Worm (Caenorhabditis elegans) whole organism, mixed stage, embryonic: Measurements from ENCODE around the gene EEED8.3.
A peak's percentile ranks its signal among the peaks of the same experiment; 100 is the strongest.

Experiments used
- M03D4.4 ChIP-seq: sonication (generic microtip); optimal IDR thresholded peaks from 2 replicates; lab custom pipeline; 2017; ENCODE audit warnings: mild to moderate bottlenecking, missing genetic modification characterization, missing compliant biosample characterization
- bed-3 ChIP-seq: fragments of 200-800 bp; sonication (Bioruptor generic); optimal IDR thresholded peaks from 3 replicates; lab custom pipeline; 2018; ENCODE audit warnings: mild to moderate bottlenecking, missing genetic modification characterization, moderate library complexity, missing compliant biosample characterization
- blmp-1 ChIP-seq: fragments of 150-350 bp; optimal IDR thresholded peaks from 2 replicates; lab custom pipeline; 2014; ENCODE audit warnings: missing biosample characterization, missing genetic modification characterization
- ceh-39 ChIP-seq: fragments of 150-350 bp; optimal IDR thresholded peaks from 2 replicates; lab custom pipeline; 2014; ENCODE audit warnings: missing biosample characterization, missing genetic modification characterization
- ceh-43 ChIP-seq: fragments of 200-800 bp; sonication (Bioruptor generic); optimal IDR thresholded peaks from 2 replicates; lab custom pipeline; 2018; ENCODE audit warnings: mild to moderate bottlenecking, missing genetic modification characterization, moderate library complexity, missing compliant biosample characterization
- ceh-83 ChIP-seq: fragments of 200-800 bp; sonication (Bioruptor generic); optimal IDR thresholded peaks from 2 replicates; lab custom pipeline; 2018; ENCODE audit warnings: mild to moderate bottlenecking, missing genetic modification characterization, missing compliant biosample characterization
- ces-1 ChIP-seq: fragments of 150-350 bp; optimal IDR thresholded peaks from 2 replicates; lab custom pipeline; 2014; ENCODE audit warnings: missing biosample characterization, missing genetic modification reagents, missing genetic modification characterization
- cnd-1 ChIP-seq: fragments of 200-800 bp; sonication (Bioruptor generic); optimal IDR thresholded peaks from 2 replicates; lab custom pipeline; 2018; ENCODE audit warnings: mild to moderate bottlenecking, missing genetic modification characterization, missing compliant biosample characterization
- drap-1 ChIP-seq: fragments of 200-800 bp; sonication (Bioruptor generic); optimal IDR thresholded peaks from 3 replicates; lab custom pipeline; 2018; ENCODE audit warnings: mild to moderate bottlenecking, missing genetic modification characterization, missing compliant biosample characterization
- elt-1 ChIP-seq: sonication (generic microtip); optimal IDR thresholded peaks from 2 replicates; lab custom pipeline; 2017; ENCODE audit warnings: missing genetic modification characterization, mild to moderate bottlenecking, missing compliant biosample characterization, antibody characterized with exemption, moderate library complexity, borderline replicate concordance; ENCODE audit not compliant: insufficient read depth
- elt-3 ChIP-seq: fragments of 150-350 bp; optimal IDR thresholded peaks from 2 replicates; lab custom pipeline; 2014; ENCODE audit warnings: missing biosample characterization, missing genetic modification characterization
- flh-1 ChIP-seq: fragments of 200-800 bp; sonication (Bioruptor generic); optimal IDR thresholded peaks from 2 replicates; lab custom pipeline; 2018; ENCODE audit warnings: mild to moderate bottlenecking, missing genetic modification characterization, moderate library complexity, missing compliant biosample characterization
- ham-2 ChIP-seq: fragments of 200-800 bp; sonication (Bioruptor generic); optimal IDR thresholded peaks from 2 replicates; lab custom pipeline; 2018; ENCODE audit warnings: mild to moderate bottlenecking, missing genetic modification characterization, missing compliant biosample characterization
- hlh-1 ChIP-seq: fragments of 150-350 bp; optimal IDR thresholded peaks from 2 replicates; lab custom pipeline; 2014; ENCODE audit warnings: missing biosample characterization, missing genetic modification reagents, missing genetic modification characterization
- lin-13 ChIP-seq: fragments of 150-350 bp; optimal IDR thresholded peaks from 2 replicates; lab custom pipeline; 2014; ENCODE audit warnings: missing biosample characterization, missing genetic modification characterization
- lin-32 ChIP-seq: fragments of 200-800 bp; sonication (Bioruptor generic); optimal IDR thresholded peaks from 2 replicates; lab custom pipeline; 2018; ENCODE audit warnings: mild to moderate bottlenecking, missing genetic modification characterization, missing compliant biosample characterization
- lsy-2 ChIP-seq: fragments of 150-350 bp; optimal IDR thresholded peaks from 2 replicates; lab custom pipeline; 2014; ENCODE audit warnings: missing biosample characterization, missing genetic modification characterization
- mab-5 ChIP-seq: fragments of 150-350 bp; optimal IDR thresholded peaks from 2 replicates; lab custom pipeline; 2014; ENCODE audit warnings: missing biosample characterization, missing genetic modification characterization
- mep-1 ChIP-seq: fragments of 150-350 bp; optimal IDR thresholded peaks from 2 replicates; lab custom pipeline; 2017; ENCODE audit warnings: missing biosample characterization, missing genetic modification reagents, missing genetic modification characterization, inconsistent platforms
- mls-2 ChIP-seq: sonication (generic microtip); optimal IDR thresholded peaks from 2 replicates; lab custom pipeline; 2016; ENCODE audit warnings: mild to moderate bottlenecking, missing genetic modification characterization, moderate library complexity, missing compliant biosample characterization
- nhr-12 ChIP-seq: fragments of 150-350 bp; optimal IDR thresholded peaks from 2 replicates; lab custom pipeline; 2014; ENCODE audit warnings: missing biosample characterization, missing genetic modification characterization
- nhr-2 ChIP-seq: fragments of 150-350 bp; optimal IDR thresholded peaks from 2 replicates; lab custom pipeline; 2014; ENCODE audit warnings: missing biosample characterization, missing genetic modification characterization
- nhr-237 ChIP-seq: fragments of 150-350 bp; optimal IDR thresholded peaks from 2 replicates; lab custom pipeline; 2014; ENCODE audit warnings: missing biosample characterization, missing genetic modification characterization
- nhr-28 ChIP-seq: fragments of 150-350 bp; optimal IDR thresholded peaks from 2 replicates; lab custom pipeline; 2014; ENCODE audit warnings: missing biosample characterization, missing genetic modification characterization
- nhr-76 ChIP-seq: sonication (generic microtip); optimal IDR thresholded peaks from 2 replicates; lab custom pipeline; 2017; ENCODE audit warnings: missing biosample characterization, missing genetic modification characterization
- pha-4 ChIP-seq: fragments of 150-350 bp; optimal IDR thresholded peaks from 2 replicates; lab custom pipeline; 2018; ENCODE audit warnings: missing biosample characterization, missing genetic modification reagents, missing genetic modification characterization
- snpc-4 ChIP-seq: fragments of 150-350 bp; optimal IDR thresholded peaks from 2 replicates; lab custom pipeline; 2014; ENCODE audit warnings: missing biosample characterization, missing genetic modification characterization
- sptf-1 ChIP-seq: sonication (generic microtip); optimal IDR thresholded peaks from 2 replicates; lab custom pipeline; 2017; ENCODE audit warnings: mild to moderate bottlenecking, missing genetic modification characterization, moderate library complexity, missing compliant biosample characterization
- tbx-8 ChIP-seq: fragments of 200-800 bp; sonication (Bioruptor generic); optimal IDR thresholded peaks from 2 replicates; lab custom pipeline; 2018; ENCODE audit warnings: mild to moderate bottlenecking, missing genetic modification characterization, moderate library complexity, missing compliant biosample characterization
- unc-120 ChIP-seq: sonication (generic microtip); optimal IDR thresholded peaks from 2 replicates; lab custom pipeline; 2017; ENCODE audit warnings: missing genetic modification characterization, missing compliant biosample characterization; ENCODE audit not compliant: poor library complexity, severe bottlenecking
- unc-39 ChIP-seq: fragments of 150-350 bp; optimal IDR thresholded peaks from 2 replicates; lab custom pipeline; 2014; ENCODE audit warnings: missing biosample characterization, missing genetic modification characterization
- zip-8 ChIP-seq: fragments of 150-350 bp; optimal IDR thresholded peaks from 2 replicates; lab custom pipeline; 2014; ENCODE audit warnings: missing biosample characterization, missing genetic modification characterization
- ztf-11 ChIP-seq: fragments of 150-350 bp; optimal IDR thresholded peaks from 2 replicates; lab custom pipeline; 2014; ENCODE audit warnings: missing biosample characterization, missing genetic modification characterization

The EEED8.3 gene

DNA sequence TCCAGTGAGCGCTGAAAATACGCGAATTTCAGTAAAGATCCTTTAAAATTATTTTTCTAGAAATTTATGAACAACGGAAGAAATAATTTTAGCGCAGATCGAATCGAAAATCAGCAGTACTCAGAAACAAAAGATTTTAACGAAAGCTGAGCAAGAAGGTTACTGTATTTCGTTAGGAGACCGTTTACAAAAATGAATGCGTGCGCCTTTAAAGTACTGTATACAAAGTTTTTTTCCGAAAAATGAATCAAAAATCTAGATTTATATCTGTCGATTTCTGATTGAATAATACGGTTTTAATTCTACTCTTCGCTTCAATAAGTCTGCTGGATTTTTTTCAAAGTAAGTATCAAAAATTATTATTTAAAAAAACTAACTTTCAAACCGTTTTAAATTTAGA is at the start of gene EEED8.3, which contains the start of gene EEED8.14:
Gene EEED8.3, plus strand, starts transcription at position 237 of the 400 bp plus-strand sequence.
Gene EEED8.14, minus strand, starts transcription at position 13 of the 400 bp plus-strand sequence.
- TF ChIP-seq unc-120: no peak
- no peak for TF ChIP-seq hlh-1 (tag; lab: Kevin White, UChicago)
- no peak for TF ChIP-seq nhr-28 (tag; lab: Kevin White, UChicago)
- no peak for TF ChIP-seq lin-13 (tag; lab: Kevin White, UChicago)
- TF ChIP-seq cnd-1 (tag; lab: Kevin White, UChicago): no peak
- no peak for TF ChIP-seq drap-1 (GFP tag; lab: Kevin White, UChicago)
- no peak for TF ChIP-seq ces-1 (GFP tag; lab: Kevin White, UChicago)
- no peak for TF ChIP-seq ceh-43 (GFP tag; lab: Kevin White, UChicago)
- no peak for TF ChIP-seq nhr-2 (tag; lab: Kevin White, UChicago)
- no peak for TF ChIP-seq unc-39 (tag; lab: Kevin White, UChicago)
- no peak for TF ChIP-seq ceh-83
- TF ChIP-seq zip-8 (tag; lab: Kevin White, UChicago): no peak
- no peak for TF ChIP-seq snpc-4 (tag; lab: Kevin White, UChicago)
- no peak for TF ChIP-seq elt-3 (tag; lab: Kevin White, UChicago)
- no peak for TF ChIP-seq mab-5 (tag; lab: Kevin White, UChicago)
- no peak for TF ChIP-seq ceh-39 (tag; lab: Kevin White, UChicago)
- no peak for TF ChIP-seq nhr-237 (tag; lab: Kevin White, UChicago)
- no peak for TF ChIP-seq sptf-1 (tag; lab: Kevin White, UChicago)
- no peak for TF ChIP-seq nhr-12 (tag; lab: Kevin White, UChicago)
- TF ChIP-seq flh-1 (GFP tag; lab: Kevin White, UChicago): no peak

DNA sequence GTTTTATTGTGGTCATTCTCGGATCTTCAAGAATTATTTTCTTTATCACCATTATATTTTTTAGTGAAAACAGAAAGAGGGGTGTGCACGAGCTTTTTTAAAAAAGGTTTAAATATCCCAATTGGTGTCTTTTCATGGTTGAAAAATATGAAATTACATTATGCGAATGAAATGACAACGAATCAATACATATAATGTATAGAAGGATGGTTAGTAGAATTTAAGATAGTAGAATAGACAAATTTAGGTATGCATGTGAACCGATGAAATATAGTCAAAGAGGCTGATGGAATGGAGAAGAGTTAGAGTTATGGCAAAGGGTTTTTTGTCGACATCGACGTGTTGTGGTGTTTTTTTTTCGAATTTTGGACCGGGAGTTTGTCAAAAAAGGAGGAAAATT is 49.6 kb upstream of the EEED8.3 start:
- TF ChIP-seq unc-39 (tag; lab: Kevin White, UChicago): no peak
- no peak for TF ChIP-seq lin-13 (tag; lab: Kevin White, UChicago)
- no peak for TF ChIP-seq flh-1 (GFP tag; lab: Kevin White, UChicago)
- TF ChIP-seq ces-1 (GFP tag; lab: Kevin White, UChicago): no peak
- no peak for TF ChIP-seq elt-1 (tag; lab: Kevin White, UChicago)
- TF ChIP-seq mab-5 (tag; lab: Kevin White, UChicago): no peak
- TF ChIP-seq zip-8 (tag; lab: Kevin White, UChicago): no peak
- no peak for TF ChIP-seq ceh-39 (tag; lab: Kevin White, UChicago)
- TF ChIP-seq ceh-83: no peak
- no peak for TF ChIP-seq cnd-1 (tag; lab: Kevin White, UChicago)
- TF ChIP-seq pha-4 (tag; lab: Kevin White, UChicago): no peak

ce11 chrII:5365645-5366044 is 48.4 kb upstream of the EEED8.3 start, which contains the start of gene F09E5.16:
F09E5.16 (minus strand) TSS chrII:5365745.
- TF ChIP-seq ces-1 (GFP tag; lab: Kevin White, UChicago): peak; percentile 21
- no peak for TF ChIP-seq sptf-1 (tag; lab: Kevin White, UChicago)
- TF ChIP-seq elt-3 (tag; lab: Kevin White, UChicago): no peak

DNA sequence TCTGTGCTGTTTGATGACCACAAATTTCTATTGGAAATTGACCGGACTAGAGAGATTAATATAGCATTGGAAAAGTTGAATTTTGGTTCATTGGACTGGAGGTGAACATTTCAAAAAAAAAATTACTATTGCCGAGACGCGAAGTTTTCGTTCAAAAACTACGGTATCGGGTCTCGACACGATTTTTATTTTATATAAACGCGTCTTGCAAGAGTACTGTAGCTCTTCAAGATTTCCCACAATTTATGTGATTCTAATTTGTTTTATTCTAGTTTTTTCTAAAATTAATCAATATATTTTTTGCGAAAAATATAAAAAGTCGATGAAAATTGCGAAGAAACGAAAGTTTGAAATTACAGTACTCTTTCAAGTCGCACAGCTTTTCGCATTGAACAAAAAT is 43.4 kb upstream of the EEED8.3 start, which contains the start of gene F09E5.12:
Gene F09E5.12, minus strand, starts transcription at position 101 of the 400 bp plus-strand sequence.
- TF ChIP-seq drap-1 (GFP tag; lab: Kevin White, UChicago) (no peak), nhr-12 (tag; lab: Kevin White, UChicago) (no peak), ceh-43 (GFP tag; lab: Kevin White, UChicago) (no peak), ceh-83 (no peak), ztf-11 (tag; lab: Kevin White, UChicago) (no peak), lsy-2 (tag; lab: Kevin White, UChicago) (no peak), sptf-1 (tag; lab: Kevin White, UChicago) (no peak), nhr-2 (tag; lab: Kevin White, UChicago) (no peak), ces-1 (GFP tag; lab: Kevin White, UChicago) (no peak), mls-2 (tag; lab: Kevin White, UChicago) (no peak), cnd-1 (tag; lab: Kevin White, UChicago) (no peak), M03D4.4 (tag; lab: Kevin White, UChicago) (no peak)

DNA sequence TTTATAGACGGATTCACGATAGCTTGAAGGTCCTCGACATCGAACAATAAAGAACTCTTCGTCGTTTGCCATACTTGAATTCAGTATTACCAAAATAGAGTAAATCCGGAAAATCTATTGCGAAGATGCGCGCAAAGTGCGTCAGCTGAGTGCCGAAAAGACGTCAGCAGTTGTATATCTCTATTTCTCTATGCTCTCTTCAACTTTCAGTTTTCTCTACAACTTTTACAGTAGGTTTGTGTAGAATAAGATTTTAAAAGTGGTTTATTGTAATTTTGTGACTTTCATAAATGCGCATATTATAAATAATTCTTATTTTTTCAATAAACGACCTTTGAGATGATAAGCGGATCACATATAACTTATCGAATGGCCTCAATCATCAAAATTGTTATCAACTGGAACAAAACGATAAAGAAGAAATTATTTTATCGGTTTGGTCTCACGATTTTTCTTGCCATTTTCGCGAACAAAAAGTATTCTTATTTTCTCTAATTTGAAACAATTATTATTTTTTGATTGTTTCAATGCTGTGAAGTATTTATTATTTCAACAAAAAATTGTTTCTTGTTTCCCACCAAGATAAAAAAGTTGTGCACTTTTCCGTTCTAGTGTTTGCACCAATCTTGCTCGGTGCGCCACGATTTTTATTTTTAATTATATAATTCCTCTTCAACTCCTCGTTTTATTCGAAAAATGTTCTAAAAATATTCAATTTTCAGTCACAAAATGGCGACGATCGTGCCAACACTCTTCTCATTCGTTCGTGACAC is 40.6 kb upstream of the EEED8.3 start, which contains the start of the genes agt-2 and F09E5.3:
Gene agt-2, minus strand, starts transcription at position 553 of the 773 bp plus-strand sequence.
Gene F09E5.3, plus strand, starts transcription at position 723 of the 773 bp plus-strand sequence.
- TF ChIP-seq ztf-11 (tag; lab: Kevin White, UChicago) (peak; percentile 53), cnd-1 (tag; lab: Kevin White, UChicago) (peak; percentile 36), sptf-1 (tag; lab: Kevin White, UChicago) (peak; percentile 71), nhr-76 (no peak), ceh-43 (GFP tag; lab: Kevin White, UChicago) (no peak), nhr-28 (tag; lab: Kevin White, UChicago) (no peak), ham-2 (no peak), unc-120 (no peak), ceh-83 (peak; percentile 47), blmp-1 (tag; lab: Kevin White, UChicago) (peak; percentile 3), nhr-237 (tag; lab: Kevin White, UChicago) (peak; percentile 77), ces-1 (GFP tag; lab: Kevin White, UChicago) (peak; percentile 74), elt-1 (tag; lab: Kevin White, UChicago) (no peak), lin-32 (GFP tag; lab: Kevin White, UChicago) (no peak), mls-2 (tag; lab: Kevin White, UChicago) (peak; percentile 17), bed-3 (GFP tag; lab: Kevin White, UChicago) (no peak), mep-1 (peak; percentile 90), tbx-8 (no peak), unc-39 (tag; lab: Kevin White, UChicago) (no peak), elt-3 (tag; lab: Kevin White, UChicago) (no peak), nhr-12 (tag; lab: Kevin White, UChicago) (no peak), mab-5 (tag; lab: Kevin White, UChicago) (no peak), hlh-1 (tag; lab: Kevin White, UChicago) (peak; percentile 37), flh-1 (GFP tag; lab: Kevin White, UChicago) (no peak), ceh-39 (tag; lab: Kevin White, UChicago) (peak; percentile 68), snpc-4 (tag; lab: Kevin White, UChicago) (no peak), nhr-2 (tag; lab: Kevin White, UChicago) (peak; percentile 13), lsy-2 (tag; lab: Kevin White, UChicago) (peak; percentile 89)
